Fruit fly (Drosophila melanogaster) whole organism, pupa: ENCODE measurements around the gene CG31609.

Source experiments
- CG8159 ChIP-seq: fragments of 200-800 bp; sonication (Bioruptor generic); optimal IDR thresholded peaks from 3 replicates; lab custom pipeline; 2018; ENCODE audit warnings: missing biosample characterization, mild to moderate bottlenecking, missing genetic modification characterization, moderate library complexity
- CG8301 ChIP-seq: fragments of 200-800 bp; sonication (Bioruptor generic); optimal IDR thresholded peaks from 2 replicates; lab custom pipeline; 2018; ENCODE audit warnings: missing biosample characterization, mild to moderate bottlenecking, missing genetic modification characterization
- Pif1B ChIP-seq: fragments of 200-800 bp; sonication (Bioruptor generic); optimal IDR thresholded peaks from 3 replicates; lab custom pipeline; 2016; ENCODE audit warnings: missing biosample characterization, missing genetic modification characterization
- rn ChIP-seq: fragments of 200-800 bp; sonication (Bioruptor generic); IDR thresholded peaks from 2 replicates; pipeline ENCODE4 v1.3.6; 2022; ENCODE audit warnings: missing biosample characterization, missing genetic modification characterization

DNA sequence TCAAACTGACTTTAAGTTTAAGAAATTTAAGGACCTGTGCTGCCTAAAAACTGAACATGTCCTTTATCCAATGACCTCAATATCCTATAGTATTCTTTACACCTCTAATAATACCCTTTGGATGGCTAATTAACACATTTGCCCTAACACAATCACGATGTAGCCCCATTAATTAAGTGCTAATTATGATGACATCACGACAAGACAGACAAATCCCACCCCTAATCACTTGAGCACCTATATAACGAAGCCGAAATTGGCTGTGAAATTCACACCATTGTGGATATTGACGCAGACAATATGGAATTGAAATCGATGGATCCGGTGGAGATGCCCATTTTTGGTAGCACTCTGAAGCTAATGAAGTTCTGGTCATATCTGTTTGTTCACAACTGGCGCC lies 14.2 kb downstream of the CG31609 start, which contains the start of gene Or30a:
- TF ChIP-seq CG8301 (tag; lab: Kevin White, UChicago) (no peak), CG8159 (no peak), Pif1B (GFP tag; lab: Kevin White, UChicago) (no peak), rn (GFP tag; lab: Robert Waterston, UW) (no peak)
